Worm (Caenorhabditis elegans) whole organism, mixed stage, embryonic: ENCODE measurements around the gene trh-1.

Experiments used
- ceh-43 ChIP-seq: fragments of 200-800 bp; sonication (Bioruptor generic); optimal IDR thresholded peaks from 2 replicates; lab custom pipeline; 2018; ENCODE audit warnings: mild to moderate bottlenecking, missing genetic modification characterization, moderate library complexity, missing compliant biosample characterization
- nhr-76 ChIP-seq: sonication (generic microtip); optimal IDR thresholded peaks from 2 replicates; lab custom pipeline; 2017; ENCODE audit warnings: missing biosample characterization, missing genetic modification characterization

- TF ChIP-seq ceh-43 (no peak), nhr-76 (tag; lab: Kevin White, UChicago) (no peak)
These were observed 26.2 kb upstream of the trh-1 start, which contains the start of gene C49C3.9 for ce11 chrIV:17342179-17342578.
